Fruit fly (Drosophila melanogaster) whole organism, embryonic: ENCODE data around the gene CG34267.

Source experiments
- CG10366 ChIP-seq: fragments of 200-800 bp; sonication (Bioruptor generic); IDR thresholded peaks from 2 replicates; pipeline ENCODE4 v1.3.6; 2022; ENCODE audit warnings: missing biosample characterization, missing genetic modification characterization
- CG10431 ChIP-seq: fragments of 200-800 bp; sonication (Bioruptor generic); optimal IDR thresholded peaks from 3 replicates; lab custom pipeline; 2018; ENCODE audit warnings: missing biosample characterization, mild to moderate bottlenecking, missing genetic modification characterization
- CG10462 ChIP-seq: fragments of 200-800 bp; sonication (Bioruptor generic); optimal IDR thresholded peaks from 2 replicates; lab custom pipeline; 2016; ENCODE audit warnings: missing biosample characterization, missing genetic modification characterization
- CG12299 ChIP-seq: fragments of 200-800 bp; sonication (Bioruptor generic); optimal IDR thresholded peaks from 2 replicates; lab custom pipeline; 2018; ENCODE audit warnings: missing biosample characterization, mild to moderate bottlenecking, missing genetic modification characterization
- CG13894 ChIP-seq: fragments of 200-800 bp; sonication (Bioruptor generic); optimal IDR thresholded peaks from 3 replicates; lab custom pipeline; 2018; ENCODE audit warnings: missing biosample characterization, mild to moderate bottlenecking, missing genetic modification characterization, moderate library complexity
- CG14710 ChIP-seq: fragments of 200-800 bp; sonication (Bioruptor generic); optimal IDR thresholded peaks from 3 replicates; lab custom pipeline; 2019; ENCODE audit warnings: missing biosample characterization, mild to moderate bottlenecking, missing genetic modification characterization, moderate library complexity
- CG2202 ChIP-seq: fragments of 200-800 bp; sonication (Bioruptor generic); optimal IDR thresholded peaks from 2 replicates; lab custom pipeline; 2018; ENCODE audit warnings: missing biosample characterization, mild to moderate bottlenecking, missing genetic modification characterization
- CG3281 ChIP-seq: fragments of 200-800 bp; sonication (Bioruptor generic); optimal IDR thresholded peaks from 3 replicates; lab custom pipeline; 2017; ENCODE audit warnings: missing biosample characterization, mild to moderate bottlenecking, missing genetic modification characterization
- CG3838 ChIP-seq: fragments of 200-800 bp; sonication (Bioruptor generic); optimal IDR thresholded peaks from 3 replicates; lab custom pipeline; 2016; ENCODE audit warnings: missing biosample characterization, missing genetic modification characterization
- CG4328 ChIP-seq: fragments of 200-800 bp; sonication (Bioruptor generic); optimal IDR thresholded peaks from 3 replicates; lab custom pipeline; 2017; ENCODE audit warnings: missing biosample characterization, missing genetic modification reagents, missing genetic modification characterization
- CG43689 ChIP-seq: fragments of 200-800 bp; sonication (Bioruptor generic); IDR thresholded peaks from 2 replicates; pipeline ENCODE4 v1.3.6; 2022; ENCODE audit warnings: missing biosample characterization, missing genetic modification characterization
- CG6765 ChIP-seq: fragments of 200-800 bp; sonication (Bioruptor generic); optimal IDR thresholded peaks from 3 replicates; lab custom pipeline; 2017; ENCODE audit warnings: missing biosample characterization, mild to moderate bottlenecking, missing genetic modification characterization
- CG6854 ChIP-seq: fragments of 200-800 bp; sonication (Bioruptor generic); optimal IDR thresholded peaks from 3 replicates; lab custom pipeline; 2017; ENCODE audit warnings: missing biosample characterization, mild to moderate bottlenecking, missing genetic modification characterization
- CG8765 ChIP-seq: fragments of 200-800 bp; sonication (Bioruptor generic); IDR thresholded peaks from 2 replicates; pipeline ENCODE4 v1.3.6; 2022; ENCODE audit warnings: missing biosample characterization, missing genetic modification characterization
- CG9797 ChIP-seq: fragments of 200-800 bp; sonication (Bioruptor generic); optimal IDR thresholded peaks from 3 replicates; lab custom pipeline; 2018; ENCODE audit warnings: missing biosample characterization, mild to moderate bottlenecking, missing genetic modification characterization
- Drgx ChIP-seq: fragments of 200-800 bp; sonication (Bioruptor generic); IDR thresholded peaks from 2 replicates; pipeline ENCODE4 v1.3.6; 2022; ENCODE audit warnings: missing biosample characterization, missing genetic modification characterization
- Fer1 ChIP-seq: fragments of 200-800 bp; sonication (Bioruptor generic); optimal IDR thresholded peaks from 2 replicates; lab custom pipeline; 2017; ENCODE audit warnings: missing biosample characterization, mild to moderate bottlenecking, missing genetic modification characterization
- HmgD ChIP-seq: fragments of 200-800 bp; sonication (Bioruptor generic); optimal IDR thresholded peaks from 3 replicates; lab custom pipeline; 2016; ENCODE audit warnings: missing biosample characterization, missing genetic modification characterization
- Hmx ChIP-seq: fragments of 200-800 bp; sonication (Bioruptor generic); optimal IDR thresholded peaks from 2 replicates; lab custom pipeline; 2016; ENCODE audit warnings: missing biosample characterization, missing genetic modification characterization
- Hr39 ChIP-seq: fragments of >200 bp; optimal IDR thresholded peaks from 2 replicates; lab custom pipeline; 2017
- MTF-1 ChIP-seq: fragments of 200-800 bp; sonication (Bioruptor generic); optimal IDR thresholded peaks from 2 replicates; lab custom pipeline; 2018; ENCODE audit warnings: missing biosample characterization, mild to moderate bottlenecking, missing genetic modification characterization, borderline replicate concordance
- Opbp ChIP-seq: fragments of 200-800 bp; sonication (Bioruptor generic); IDR thresholded peaks from 3 replicates; pipeline ENCODE4 v1.3.6; 2022; ENCODE audit warnings: missing biosample characterization, missing genetic modification characterization; ENCODE audit not compliant: partially characterized antibody
- Trl ChIP-seq, 3 experiments: fragments of >200 bp in 2 of 3; fragments of 200-800 bp in 1 of 3; sonication (Bioruptor generic) in 1 of 3; optimal IDR thresholded peaks; 2 replicates in 1 of 3; 3 replicates in 2 of 3; lab custom pipeline; 2016 to 2017; ENCODE audit warnings: missing biosample characterization in 1 of 3, missing genetic modification characterization in 1 of 3
- bowl ChIP-seq: fragments of 200-800 bp; sonication (Bioruptor generic); IDR thresholded peaks from 2 replicates; pipeline ENCODE4 v1.3.6; 2022; ENCODE audit warnings: missing biosample characterization, missing genetic modification characterization
- bsh ChIP-seq, 2 experiments: fragments of 200-800 bp; sonication (Bioruptor generic); optimal IDR thresholded peaks; 2 replicates each; lab custom pipeline; 2017 to 2018; ENCODE audit warnings: mild to moderate bottlenecking in 2 of 2, missing biosample characterization in 2 of 2, missing genetic modification characterization in 2 of 2, moderate library complexity in 1 of 2
- cg ChIP-seq: fragments of 200-800 bp; sonication (Bioruptor generic); optimal IDR thresholded peaks from 3 replicates; lab custom pipeline; 2019; ENCODE audit warnings: missing biosample characterization, mild to moderate bottlenecking, missing genetic modification characterization, moderate library complexity
- chm ChIP-seq: fragments of 200-800 bp; sonication (Bioruptor generic); IDR thresholded peaks from 2 replicates; pipeline ENCODE4 v1.3.6; 2022; ENCODE audit warnings: missing biosample characterization, missing genetic modification characterization
- chn ChIP-seq: fragments of 200-800 bp; sonication (Bioruptor generic); optimal IDR thresholded peaks from 2 replicates; lab custom pipeline; 2016; ENCODE audit warnings: missing biosample characterization, missing genetic modification characterization
- crol ChIP-seq: fragments of 200-800 bp; sonication (Bioruptor generic); IDR thresholded peaks from 2 replicates; pipeline ENCODE4 v1.3.6; 2022; ENCODE audit warnings: missing biosample characterization, missing genetic modification characterization
- da ChIP-seq: fragments of 200-800 bp; sonication (Bioruptor generic); optimal IDR thresholded peaks from 2 replicates; lab custom pipeline; 2016; ENCODE audit warnings: missing biosample characterization, missing genetic modification characterization
- eve ChIP-seq, 2 experiments: fragments of >200 bp; optimal IDR thresholded peaks; 2 replicates each; lab custom pipeline; 2017; ENCODE audit warnings: missing biosample characterization in 2 of 2, missing genetic modification characterization in 2 of 2
- fd102C ChIP-seq: fragments of 200-800 bp; sonication (Bioruptor generic); optimal IDR thresholded peaks from 2 replicates; lab custom pipeline; 2018; ENCODE audit warnings: missing biosample characterization, mild to moderate bottlenecking, missing genetic modification characterization, moderate library complexity
- fd64A ChIP-seq: fragments of 200-800 bp; sonication (Bioruptor generic); optimal IDR thresholded peaks from 3 replicates; lab custom pipeline; 2018; ENCODE audit warnings: missing biosample characterization, mild to moderate bottlenecking, missing genetic modification characterization
- fru ChIP-seq: fragments of >200 bp; optimal IDR thresholded peaks from 2 replicates; lab custom pipeline; 2017
- gro ChIP-seq: fragments of 200-800 bp; sonication (Bioruptor generic); optimal IDR thresholded peaks from 2 replicates; lab custom pipeline; 2016; ENCODE audit warnings: missing biosample characterization, missing genetic modification characterization
- h ChIP-seq: fragments of >200 bp; optimal IDR thresholded peaks from 2 replicates; lab custom pipeline; 2017
- insv ChIP-seq, 2 experiments: fragments of 200-800 bp; sonication (Bioruptor generic); optimal IDR thresholded peaks; 3 replicates each; lab custom pipeline; 2016 to 2018; ENCODE audit warnings: missing biosample characterization in 2 of 2, missing genetic modification characterization in 2 of 2
- inv ChIP-seq: fragments of 200-800 bp; sonication (Bioruptor generic); IDR thresholded peaks from 2 replicates; pipeline ENCODE4 v1.3.6; 2022; ENCODE audit warnings: missing biosample characterization, missing genetic modification characterization; ENCODE audit not compliant: partially characterized antibody
- jumu ChIP-seq: fragments of 200-800 bp; sonication (Bioruptor generic); optimal IDR thresholded peaks from 3 replicates; lab custom pipeline; 2016; ENCODE audit warnings: missing biosample characterization, missing genetic modification characterization
- kni ChIP-seq: fragments of 200-800 bp; sonication (Bioruptor generic); optimal IDR thresholded peaks from 3 replicates; lab custom pipeline; 2017; ENCODE audit warnings: mild to moderate bottlenecking, missing biosample characterization, missing genetic modification reagents, missing genetic modification characterization
- luna ChIP-seq: fragments of 200-800 bp; sonication (Bioruptor generic); optimal IDR thresholded peaks from 2 replicates; lab custom pipeline; 2016; ENCODE audit warnings: missing biosample characterization, missing genetic modification characterization
- salm ChIP-seq: fragments of 200-800 bp; sonication (Bioruptor generic); optimal IDR thresholded peaks from 2 replicates; lab custom pipeline; 2018; ENCODE audit warnings: missing biosample characterization, mild to moderate bottlenecking, missing genetic modification characterization
- shn ChIP-seq: fragments of 200-800 bp; sonication (Bioruptor generic); optimal IDR thresholded peaks from 3 replicates; lab custom pipeline; 2016; ENCODE audit warnings: missing biosample characterization, missing genetic modification characterization
- stc ChIP-seq: fragments of 200-800 bp; sonication (Bioruptor generic); IDR thresholded peaks from 2 replicates; pipeline ENCODE4 v1.3.6; 2022; ENCODE audit warnings: missing biosample characterization, missing genetic modification characterization
- trh ChIP-seq: fragments of 200-800 bp; sonication (Bioruptor generic); optimal IDR thresholded peaks from 2 replicates; lab custom pipeline; 2016; ENCODE audit warnings: missing biosample characterization, missing genetic modification characterization
- vnd ChIP-seq: fragments of 200-800 bp; sonication (Bioruptor generic); IDR thresholded peaks from 3 replicates; pipeline ENCODE4 v1.3.6; 2022; ENCODE audit warnings: missing biosample characterization, missing genetic modification characterization; ENCODE audit not compliant: partially characterized antibody
- wor ChIP-seq: fragments of 200-800 bp; sonication (Bioruptor generic); IDR thresholded peaks from 2 replicates; pipeline ENCODE4 v1.3.6; 2022; ENCODE audit warnings: missing biosample characterization, missing genetic modification characterization

The CG34267 gene

DNA sequence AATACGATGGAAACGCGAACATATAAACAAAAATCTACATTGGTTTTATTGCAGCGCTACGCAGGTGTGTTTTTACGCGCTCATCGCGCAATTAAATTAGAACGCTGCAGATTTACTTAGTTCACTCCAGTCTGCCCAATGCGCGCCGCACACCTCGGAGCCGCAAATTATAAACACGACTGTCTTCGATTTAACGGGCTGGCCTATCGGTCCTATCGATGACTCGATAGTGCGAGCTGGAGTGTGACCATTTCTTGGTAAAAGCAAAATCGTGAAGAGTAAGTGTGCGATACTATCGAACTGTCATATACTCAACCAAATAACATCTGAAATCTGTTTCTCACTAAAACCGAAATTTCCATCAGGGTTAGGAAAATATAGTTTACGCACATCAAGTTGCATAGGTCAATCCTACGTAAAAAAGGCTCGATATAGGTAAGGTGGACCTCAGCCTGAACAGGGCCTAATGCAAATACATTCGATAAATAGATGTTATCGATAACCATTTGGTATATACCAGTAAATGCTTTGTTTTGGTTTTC, 40.3 kb upstream of the CG34267 start, which contains the start of the genes klar and BORCS6 (continued):
- peak; percentile 73 for TF ChIP-seq shn (GFP tag; lab: Kevin White, UChicago)
- 0 out of 2 replicates have a peak, but pooled peaks have one; percentile 7 for TF ChIP-seq stc (GFP tag; lab: Robert Waterston, UW)
- TF ChIP-seq CG4328, result no peak
- TF ChIP-seq Hr39, result no peak
- no peak for TF ChIP-seq MTF-1 (GFP tag; lab: Kevin White, UChicago)
- no peak for TF ChIP-seq CG3838
- peak; percentile 38 for TF ChIP-seq CG10431 (GFP tag; lab: Kevin White, UChicago)
- no peak for TF ChIP-seq salm (tag; lab: Kevin White, UChicago)
- TF ChIP-seq eve (GFP tag; optimal IDR thresholded peaks at IDR 0.05; lab: Kevin White, UChicago), result peak in 1 of 2 experiments; percentile 74
- peak; percentile 97 for TF ChIP-seq CG9797
- peak; percentile 58 for TF ChIP-seq luna (GFP tag; lab: Kevin White, UChicago)
- no peak for TF ChIP-seq fd64A (GFP tag; lab: Kevin White, UChicago)
- TF ChIP-seq Hmx (GFP tag; lab: Kevin White, UChicago), result no peak
- peak; percentile 29 for TF ChIP-seq CG6854 (GFP tag; lab: Kevin White, UChicago)
- no peak for TF ChIP-seq CG10462 (GFP tag; lab: Kevin White, UChicago)

DNA sequence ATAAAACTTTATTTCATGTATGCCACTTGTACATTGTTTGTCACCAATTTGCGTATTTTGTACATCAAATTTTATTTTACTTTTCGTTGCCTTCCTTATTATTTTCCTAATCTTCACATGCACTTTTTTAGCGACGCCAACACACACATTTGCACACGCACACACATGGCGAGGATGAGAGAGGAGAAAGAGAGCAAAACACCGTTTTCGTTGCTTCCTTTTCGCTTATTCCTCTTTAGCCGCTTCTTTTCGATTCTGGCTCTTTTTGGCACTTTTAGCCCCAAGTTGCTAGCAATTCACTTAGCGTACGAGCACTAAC, 39.8 kb upstream of the CG34267 start:
- TF ChIP-seq cg (GFP tag; lab: Kevin White, UChicago) (peak; percentile 55), insv (GFP tag; optimal IDR thresholded peaks at IDR 0.05; lab: Kevin White, UChicago) (peak; percentile 50 to 76), gro (GFP tag; lab: Kevin White, UChicago) (no peak), Trl (optimal IDR thresholded peaks at IDR 0.05; lab: Kevin White, UChicago) (peak; percentile 42 to 47), Trl (GFP tag; optimal IDR thresholded peaks at IDR 0.05; lab: Kevin White, UChicago) (no peak), eve (GFP tag; optimal IDR thresholded peaks at IDR 0.05; lab: Kevin White, UChicago) (peak in 1 of 2 experiments; percentile 45), Fer1 (GFP tag; lab: Kevin White, UChicago) (no peak)
- TF ChIP-seq, all 482 proteins: peak for 4

- TF ChIP-seq cg (GFP tag; lab: Kevin White, UChicago) (peak; percentile 86), kni (GFP tag; lab: Kevin White, UChicago) (no peak), CG2202 (tag; lab: Kevin White, UChicago) (no peak), chn (no peak), insv (GFP tag; optimal IDR thresholded peaks at IDR 0.05; lab: Kevin White, UChicago) (peak; percentile 70 to 95), CG3281 (GFP tag; lab: Kevin White, UChicago) (no peak), vnd (GFP tag; lab: Robert Waterston, UW) (no peak), h (lab: Kevin White, UChicago) (no peak), CG12299 (tag; lab: Kevin White, UChicago) (no peak), CG8765 (GFP tag; lab: Robert Waterston, UW) (no peak), bowl (GFP tag; lab: Robert Waterston, UW) (no peak), trh (GFP tag; lab: Kevin White, UChicago) (no peak), CG14710 (tag; lab: Kevin White, UChicago) (no peak), crol (GFP tag; lab: Robert Waterston, UW) (peak; percentile 63; the same call in 1 of the 2 replicates), fd102C (no peak), jumu (GFP tag; lab: Kevin White, UChicago) (no peak), Opbp (peak; percentile 19; the same call in 1 of the 3 replicates), Drgx (GFP tag; lab: Robert Waterston, UW) (peak; percentile 49), CG10366 (no peak), fru (lab: Kevin White, UChicago) (no peak), CG13894 (no peak), chm (peak; percentile 24; the same call in 1 of the 2 replicates), CG4328 (no peak), wor (GFP tag; lab: Robert Waterston, UW) (no peak), bsh (GFP tag; optimal IDR thresholded peaks at IDR 0.05; lab: Kevin White, UChicago) (peak in 1 of 2 experiments; percentile 68), HmgD (GFP tag; lab: Kevin White, UChicago) (no peak), CG43689 (GFP tag; lab: Robert Waterston, UW) (no peak), inv (no peak), CG6765 (GFP tag; lab: Kevin White, UChicago) (no peak), da (GFP tag; lab: Kevin White, UChicago) (no peak)
Measured at dm6 chr3L:539383-540088, 39.3 kb upstream of the CG34267 start.
